Fruit fly (Drosophila melanogaster) whole organism, prepupa: Measurements from ENCODE around the gene Uba2.

Experiments
- Blimp-1 ChIP-seq: fragments of 200-800 bp; sonication (Bioruptor generic); optimal IDR thresholded peaks from 3 replicates; lab custom pipeline; 2017; ENCODE audit warnings: missing biosample characterization, missing genetic modification characterization, mild to moderate bottlenecking, moderate library complexity, missing genetic modification reagents
- CG10669 ChIP-seq: fragments of 200-800 bp; sonication (Bioruptor generic); optimal IDR thresholded peaks from 3 replicates; lab custom pipeline; 2018; ENCODE audit warnings: missing biosample characterization, mild to moderate bottlenecking, missing genetic modification characterization, moderate library complexity
- CG11294 ChIP-seq: fragments of 200-800 bp; sonication (Bioruptor generic); IDR thresholded peaks from 2 replicates; pipeline ENCODE4 v1.3.6; 2022; ENCODE audit warnings: missing biosample characterization, missing genetic modification characterization
- CG11762 ChIP-seq: fragments of 200-800 bp; sonication (Bioruptor generic); optimal IDR thresholded peaks from 3 replicates; lab custom pipeline; 2016; ENCODE audit warnings: missing biosample characterization, missing genetic modification characterization; ENCODE audit not compliant: insufficient read depth
- CG11902 ChIP-seq: fragments of 200-800 bp; sonication (Bioruptor generic); optimal IDR thresholded peaks from 3 replicates; lab custom pipeline; 2016; ENCODE audit warnings: missing biosample characterization, missing genetic modification characterization
- CG15336 ChIP-seq: fragments of 200-800 bp; sonication (Bioruptor generic); IDR thresholded peaks from 2 replicates; pipeline ENCODE4 v1.3.6; 2022; ENCODE audit warnings: missing biosample characterization, missing genetic modification characterization
- CG1621 ChIP-seq: fragments of 200-800 bp; sonication (Bioruptor generic); optimal IDR thresholded peaks from 3 replicates; lab custom pipeline; 2018; ENCODE audit warnings: missing biosample characterization, mild to moderate bottlenecking, missing genetic modification characterization
- CG16779 ChIP-seq: fragments of 200-800 bp; sonication (Bioruptor generic); optimal IDR thresholded peaks from 3 replicates; lab custom pipeline; 2017; ENCODE audit warnings: missing biosample characterization, mild to moderate bottlenecking, missing genetic modification characterization
- CG3032 ChIP-seq: fragments of 200-800 bp; optimal IDR thresholded peaks from 2 replicates; lab custom pipeline; 2019; ENCODE audit warnings: missing biosample characterization, mild to moderate bottlenecking, missing genetic modification characterization, moderate library complexity
- CG31627 ChIP-seq: fragments of 200-800 bp; sonication (Bioruptor generic); optimal IDR thresholded peaks from 3 replicates; lab custom pipeline; 2016; ENCODE audit warnings: missing biosample characterization, missing genetic modification characterization
- CG3919 ChIP-seq: fragments of 200-800 bp; sonication (Bioruptor generic); optimal IDR thresholded peaks from 3 replicates; lab custom pipeline; 2016; ENCODE audit warnings: missing biosample characterization, missing genetic modification characterization
- CG6163 ChIP-seq: fragments of 200-800 bp; sonication (Bioruptor generic); IDR thresholded peaks from 3 replicates; pipeline ENCODE4 v1.3.6; 2022; ENCODE audit warnings: missing biosample characterization, missing genetic modification characterization
- CG6276 ChIP-seq: fragments of 200-800 bp; sonication (Bioruptor generic); optimal IDR thresholded peaks from 2 replicates; lab custom pipeline; 2017; ENCODE audit warnings: missing biosample characterization, mild to moderate bottlenecking, missing genetic modification characterization
- CG6808 ChIP-seq: fragments of 200-800 bp; sonication (Bioruptor generic); optimal IDR thresholded peaks from 3 replicates; lab custom pipeline; 2017; ENCODE audit warnings: missing biosample characterization, missing genetic modification characterization, mild to moderate bottlenecking, moderate library complexity, missing genetic modification reagents
- CG7368 ChIP-seq: fragments of 200-800 bp; sonication (Bioruptor generic); optimal IDR thresholded peaks from 3 replicates; lab custom pipeline; 2016; ENCODE audit warnings: missing biosample characterization, missing genetic modification characterization
- CG8119 ChIP-seq: fragments of 200-800 bp; sonication (Bioruptor generic); IDR thresholded peaks from 3 replicates; pipeline ENCODE4 v1.3.6; 2022; ENCODE audit warnings: missing biosample characterization, missing genetic modification characterization
- CG8319 ChIP-seq: fragments of 200-800 bp; sonication (Bioruptor generic); optimal IDR thresholded peaks from 3 replicates; lab custom pipeline; 2016; ENCODE audit warnings: missing biosample characterization, missing genetic modification characterization
- Eip75B ChIP-seq: fragments of 200-800 bp; sonication (Bioruptor generic); optimal IDR thresholded peaks from 3 replicates; lab custom pipeline; 2016; ENCODE audit warnings: missing biosample characterization, missing genetic modification characterization
- Eip93F ChIP-seq: fragments of 200-800 bp; sonication (Bioruptor generic); optimal IDR thresholded peaks from 2 replicates; lab custom pipeline; 2016; ENCODE audit warnings: missing biosample characterization, mild to moderate bottlenecking, missing genetic modification characterization
- Hr38 ChIP-seq: sonication (Bioruptor generic); optimal IDR thresholded peaks from 2 replicates; lab custom pipeline; 2016; ENCODE audit warnings: missing biosample characterization, missing genetic modification characterization
- Lpt ChIP-seq: fragments of 200-800 bp; sonication (Bioruptor generic); optimal IDR thresholded peaks from 3 replicates; lab custom pipeline; 2016; ENCODE audit warnings: missing biosample characterization, missing genetic modification characterization
- Met ChIP-seq: fragments of 200-800 bp; sonication (Bioruptor generic); optimal IDR thresholded peaks from 3 replicates; lab custom pipeline; 2016; ENCODE audit warnings: missing biosample characterization, missing genetic modification characterization
- OdsH ChIP-seq: fragments of 200-800 bp; sonication (Bioruptor generic); optimal IDR thresholded peaks from 3 replicates; lab custom pipeline; 2016; ENCODE audit warnings: missing biosample characterization, missing genetic modification characterization
- Smox ChIP-seq: fragments of 200-800 bp; sonication (Bioruptor generic); optimal IDR thresholded peaks from 3 replicates; lab custom pipeline; 2016; ENCODE audit warnings: missing biosample characterization, missing genetic modification characterization
- Sox102F ChIP-seq: fragments of 200-800 bp; sonication (Bioruptor generic); optimal IDR thresholded peaks from 2 replicates; lab custom pipeline; 2016; ENCODE audit warnings: missing biosample characterization, mild to moderate bottlenecking, missing genetic modification characterization
- achi ChIP-seq: fragments of 200-800 bp; sonication (Bioruptor generic); optimal IDR thresholded peaks from 3 replicates; lab custom pipeline; 2016; ENCODE audit warnings: missing biosample characterization, missing genetic modification characterization
- cyc ChIP-seq: fragments of 200-800 bp; sonication (Bioruptor generic); optimal IDR thresholded peaks from 3 replicates; lab custom pipeline; 2016; ENCODE audit warnings: missing biosample characterization, missing genetic modification characterization
- dac ChIP-seq: fragments of 200-800 bp; sonication (Bioruptor generic); optimal IDR thresholded peaks from 2 replicates; lab custom pipeline; 2017; ENCODE audit warnings: missing biosample characterization, mild to moderate bottlenecking, missing genetic modification characterization
- esn ChIP-seq: fragments of 200-800 bp; sonication (Bioruptor generic); optimal IDR thresholded peaks from 2 replicates; lab custom pipeline; 2016; ENCODE audit warnings: missing biosample characterization, mild to moderate bottlenecking, missing genetic modification characterization, moderate library complexity
- fd59A ChIP-seq: fragments of 200-800 bp; sonication (Bioruptor generic); optimal IDR thresholded peaks from 2 replicates; lab custom pipeline; 2017; ENCODE audit warnings: missing biosample characterization, mild to moderate bottlenecking, missing genetic modification characterization, missing genetic modification reagents
- net ChIP-seq: fragments of 200-800 bp; sonication (Bioruptor generic); optimal IDR thresholded peaks from 3 replicates; lab custom pipeline; 2016; ENCODE audit warnings: missing biosample characterization, missing genetic modification characterization
- pdm3 ChIP-seq: fragments of 200-800 bp; sonication (Bioruptor generic); optimal IDR thresholded peaks from 3 replicates; lab custom pipeline; 2016; ENCODE audit warnings: missing biosample characterization, missing genetic modification characterization
- spab ChIP-seq: fragments of 200-800 bp; sonication (Bioruptor generic); optimal IDR thresholded peaks from 2 replicates; lab custom pipeline; 2017; ENCODE audit warnings: missing biosample characterization, mild to moderate bottlenecking, missing genetic modification characterization, missing genetic modification reagents
- ss ChIP-seq, 2 experiments: fragments of 200-800 bp; sonication (Bioruptor generic); optimal IDR thresholded peaks; 2 replicates in 1 of 2; 3 replicates in 1 of 2; lab custom pipeline; 2017 to 2018; ENCODE audit warnings: mild to moderate bottlenecking in 2 of 2, missing biosample characterization in 2 of 2, missing genetic modification characterization in 2 of 2, moderate library complexity in 1 of 2
- svp ChIP-seq: fragments of 200-800 bp; sonication (Bioruptor generic); peaks from one replicate; lab custom pipeline; 2016; ENCODE audit warnings: missing biosample characterization, missing genetic modification characterization
- topi ChIP-seq: fragments of 200-800 bp; sonication (Bioruptor generic); optimal IDR thresholded peaks from 3 replicates; lab custom pipeline; 2016; ENCODE audit warnings: missing biosample characterization, missing genetic modification characterization
- vri ChIP-seq: fragments of 200-800 bp; sonication (Bioruptor generic); optimal IDR thresholded peaks from 3 replicates; lab custom pipeline; 2016; ENCODE audit warnings: missing biosample characterization, mild to moderate bottlenecking, missing genetic modification characterization

The Uba2 gene

DNA sequence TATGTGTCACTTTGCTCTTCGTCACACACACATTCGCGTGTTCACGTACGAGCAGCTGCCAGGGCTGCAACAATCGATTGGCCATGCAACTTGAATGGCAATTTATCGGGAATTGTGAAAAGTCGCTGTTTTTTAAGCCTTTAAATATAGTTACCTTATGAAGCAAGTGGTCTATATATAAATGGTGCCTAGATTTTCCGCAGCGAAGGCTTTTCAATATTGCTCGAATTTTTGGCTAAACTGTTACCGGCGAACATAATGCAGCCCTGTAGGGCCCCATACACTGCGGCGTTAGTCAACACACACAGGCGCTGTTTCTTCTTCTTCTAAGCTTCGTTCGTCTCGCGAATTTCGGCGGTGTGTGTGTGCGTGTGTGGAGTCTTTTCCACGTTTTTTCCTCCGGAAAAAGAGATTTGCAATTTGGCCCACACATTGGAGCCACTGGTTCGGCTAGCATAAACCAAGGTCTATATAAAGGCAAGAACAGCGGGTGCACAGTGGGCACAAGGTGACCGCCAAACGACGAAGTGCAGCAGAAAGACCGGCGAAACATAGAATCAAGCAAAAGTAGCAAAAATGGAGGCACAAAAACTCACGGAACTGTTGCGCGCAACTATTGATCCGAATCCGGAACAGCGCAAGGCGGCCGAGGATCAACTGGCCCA, 11.6 kb downstream of the Uba2 start, which contains the start of the genes Arp3 and msk (continued):
- TF ChIP-seq Lpt (GFP tag; lab: Kevin White, UChicago) (peak; percentile 70), net (GFP tag; lab: Kevin White, UChicago) (no peak), CG11902 (GFP tag; lab: Kevin White, UChicago) (peak; percentile 66), svp (GFP tag; lab: Kevin White, UChicago) (no peak), pdm3 (GFP tag; lab: Kevin White, UChicago) (no peak), CG16779 (tag; lab: Kevin White, UChicago) (no peak), spab (GFP tag; lab: Kevin White, UChicago) (no peak), CG8319 (GFP tag; lab: Kevin White, UChicago) (peak; percentile 45), ss (GFP tag; optimal IDR thresholded peaks at IDR 0.05; lab: Kevin White, UChicago) (no peak)
- TF ChIP-seq, all 60 proteins: peak for 28

dm6 chr3L:8110171-8110570, 17.4 kb downstream of the Uba2 start, which contains the start of gene Nulp1:
Nulp1 (plus strand) TSS chr3L:8110368.
- TF ChIP-seq Hr38 = no peak
- TF ChIP-seq Met (GFP tag; lab: Kevin White, UChicago) = no peak
- TF ChIP-seq CG6808 (GFP tag; lab: Kevin White, UChicago) = no peak
- 0 out of 3 replicates have a peak, but pooled peaks have one; percentile 20 for TF ChIP-seq CG6163 (GFP tag; lab: Robert Waterston, UW)
- no peak for TF ChIP-seq CG3919 (GFP tag; lab: Kevin White, UChicago)
- no peak for TF ChIP-seq CG1621
- no peak for TF ChIP-seq dac (GFP tag; lab: Kevin White, UChicago)
- no peak for TF ChIP-seq CG7368 (GFP tag; lab: Kevin White, UChicago)
- no peak for TF ChIP-seq Eip75B (GFP tag; lab: Kevin White, UChicago)
- TF ChIP-seq CG8119 = no peak
- TF ChIP-seq Sox102F (GFP tag; lab: Kevin White, UChicago) = no peak
- TF ChIP-seq CG15336 (GFP tag; lab: Robert Waterston, UW) = no peak
- no peak for TF ChIP-seq OdsH (GFP tag; lab: Kevin White, UChicago)
- no peak for TF ChIP-seq achi
- TF ChIP-seq CG11294 (GFP tag; lab: Robert Waterston, UW) = no peak
- TF ChIP-seq CG10669 (GFP tag; lab: Kevin White, UChicago) = no peak
- peak; percentile 94 for TF ChIP-seq Blimp-1 (GFP tag; lab: Kevin White, UChicago)
- no peak for TF ChIP-seq CG6276
- no peak for TF ChIP-seq Smox (GFP tag; lab: Kevin White, UChicago)
- no peak for TF ChIP-seq CG3032
- TF ChIP-seq topi = no peak
- TF ChIP-seq Eip93F (GFP tag; lab: Kevin White, UChicago) = no peak
- peak; percentile 60 for TF ChIP-seq esn (GFP tag; lab: Kevin White, UChicago)
- TF ChIP-seq CG31627 = no peak
- no peak for TF ChIP-seq Lpt (GFP tag; lab: Kevin White, UChicago)
- no peak for TF ChIP-seq fd59A (GFP tag; lab: Kevin White, UChicago)

- TF ChIP-seq CG11762 (GFP tag; lab: Kevin White, UChicago) = no peak
- no peak for TF ChIP-seq vri (GFP tag; lab: Kevin White, UChicago)
Observed at dm6 chr3L:8108886-8109285, 18.7 kb downstream of the Uba2 start, which contains the start of gene fan. fan (plus strand) TSS chr3L:8109132.

- no peak for TF ChIP-seq cyc (GFP tag; lab: Kevin White, UChicago)
- 0 out of 3 replicates have a peak, but pooled peaks have one; percentile 13 for TF ChIP-seq CG6163 (GFP tag; lab: Robert Waterston, UW)
Observed at dm6 chr3L:8108201-8108600, 19.4 kb downstream of the Uba2 start.
